Worm (Caenorhabditis elegans) whole organism, L4/young adult: Measurements from ENCODE around the gene K06A4.10.

ENCODE experiments used
- dao-5 ChIP-seq: sonication (generic microtip); optimal IDR thresholded peaks from 2 replicates; lab custom pipeline; 2016; ENCODE audit warnings: missing genotype, missing genetic modification characterization, moderate library complexity, missing compliant biosample characterization
- him-1 ChIP-seq: sonication (generic microtip); optimal IDR thresholded peaks from 2 replicates; lab custom pipeline; 2016; ENCODE audit warnings: missing genotype, missing genetic modification reagents, missing genetic modification characterization, missing compliant biosample characterization

DNA sequence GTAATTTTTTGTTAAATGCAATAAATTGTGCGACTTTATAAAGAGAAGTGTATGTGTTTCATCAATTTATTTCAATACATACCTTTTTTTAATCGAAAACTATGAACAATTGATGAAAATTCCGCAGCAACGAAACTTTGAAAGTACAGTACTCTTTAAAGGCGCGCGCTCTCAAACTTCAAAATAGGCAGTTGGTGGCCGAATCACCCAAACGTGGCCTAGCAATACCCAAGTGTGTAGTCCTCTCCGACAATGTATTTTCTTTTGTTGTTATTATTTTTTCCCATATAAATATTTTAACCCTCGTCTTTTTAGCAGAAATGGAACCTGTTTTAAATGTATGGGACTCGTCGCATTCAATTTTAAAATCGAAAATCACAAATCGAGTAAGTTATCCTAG, 46.9 kb upstream of the K06A4.10 start, which contains the start of gene C50F4.4:
- TF ChIP-seq dao-5 (no peak), him-1 (tag; lab: Kevin White, UChicago) (peak; percentile 2)
